Fruit fly (Drosophila melanogaster) whole organism: Measurements from ENCODE around the gene Rsf1.

ENCODE experiments used
- CG8478 ChIP-seq: fragments of >200 bp; optimal IDR thresholded peaks from 2 replicates; lab custom pipeline; 2018; ENCODE audit warnings: inconsistent platforms
- EcR ChIP-seq, 2 experiments: fragments of >200 bp; optimal IDR thresholded peaks; 2 replicates each; lab custom pipeline; 2017; ENCODE audit warnings: missing biosample characterization in 2 of 2, missing genetic modification characterization in 2 of 2, missing genetic modification reagents in 2 of 2

dm6 chr2L:10268688-10269087, 5.3 kb upstream of the Rsf1 start, which contains the start of gene CG4957:
- TF ChIP-seq EcR (GFP tag; optimal IDR thresholded peaks at IDR 0.05; lab: Kevin White, UChicago), result no peak
- no peak for TF ChIP-seq CG8478 (lab: Kevin White, UChicago)
